Worm (Caenorhabditis elegans): ENCODE results near the gene lido-9.

ce11 chrII:3019807-3020206 lies 19.2 kb downstream of the lido-9 start, which contains the start of gene clec-3:
- TF ChIP-seq mdl-1 (tag; optimal IDR thresholded peaks at IDR 0.05) (no peak), hlh-4 (tag; optimal IDR thresholded peaks at IDR 0.05) (no peak), skn-1 (tag; optimal IDR thresholded peaks at IDR 0.05) (no peak), nhr-237 (tag; optimal IDR thresholded peaks at IDR 0.05) (no peak), tlp-1 (tag; optimal IDR thresholded peaks at IDR 0.05) (no peak)
